Worm (Caenorhabditis elegans) whole organism, young adult: ENCODE results near the gene sto-1.

ENCODE experiments used
- B0035.1 ChIP-seq: sonication (generic microtip); optimal IDR thresholded peaks from 2 replicates; lab custom pipeline; 2016; ENCODE audit warnings: missing genetic modification characterization, mild to moderate bottlenecking, missing compliant biosample characterization, missing genotype, missing genetic modification reagents
- D2030.7 ChIP-seq: fragments of 200-800 bp; sonication (Bioruptor generic); IDR thresholded peaks from 2 replicates; pipeline ENCODE4 v1.3.6; 2022; ENCODE audit warnings: missing genetic modification reagents, missing genetic modification characterization, missing compliant biosample characterization
- F22D6.2 ChIP-seq: sonication (generic microtip); optimal IDR thresholded peaks from 2 replicates; lab custom pipeline; 2016; ENCODE audit warnings: mild to moderate bottlenecking, missing genetic modification characterization, missing compliant biosample characterization
- F33H1.4 ChIP-seq: fragments of 200-800 bp; sonication (Bioruptor generic); IDR thresholded peaks from 2 replicates; pipeline ENCODE4 v1.3.6; 2022; ENCODE audit warnings: missing genetic modification reagents, missing genetic modification characterization, missing compliant biosample characterization
- Y56A3A.18 ChIP-seq: fragments of 200-800 bp; sonication (Bioruptor generic); IDR thresholded peaks from 2 replicates; pipeline ENCODE4 v1.3.6; 2022; ENCODE audit warnings: missing genetic modification reagents, missing genetic modification characterization, missing compliant biosample characterization
- Y95B8A.8 ChIP-seq: fragments of 200-800 bp; sonication (Bioruptor generic); IDR thresholded peaks from 2 replicates; pipeline ENCODE4 v1.3.6; 2022; ENCODE audit warnings: missing genetic modification reagents, missing genetic modification characterization, missing compliant biosample characterization
- athp-1 ChIP-seq: sonication (generic microtip); optimal IDR thresholded peaks from 2 replicates; lab custom pipeline; 2017; ENCODE audit warnings: mild to moderate bottlenecking, missing genetic modification characterization, missing compliant biosample characterization
- cebp-1 ChIP-seq, 2 experiments: fragments of 200-800 bp in 1 of 2; sonication (Bioruptor generic) in 1 of 2; sonication (generic microtip) in 1 of 2; IDR thresholded peaks in 1 of 2; optimal IDR thresholded peaks in 1 of 2; 2 replicates each; pipeline versions ENCODE4 v1.3.6 to Lab custom; 2017 to 2022; ENCODE audit warnings: missing compliant biosample characterization in 2 of 2, missing genetic modification characterization in 2 of 2, mild to moderate bottlenecking in 1 of 2, missing genetic modification reagents in 1 of 2, moderate library complexity in 1 of 2
- ceh-58 ChIP-seq: fragments of 200-800 bp; sonication (Bioruptor generic); IDR thresholded peaks from 2 replicates; pipeline ENCODE4 v1.3.6; 2022; ENCODE audit warnings: missing genetic modification characterization, missing compliant biosample characterization
- dpff-1 ChIP-seq: sonication (generic microtip); optimal IDR thresholded peaks from 2 replicates; lab custom pipeline; 2017; ENCODE audit warnings: mild to moderate bottlenecking, missing genetic modification characterization, missing compliant biosample characterization
- efl-1 ChIP-seq: fragments of 150-350 bp; optimal IDR thresholded peaks from 2 replicates; lab custom pipeline; 2014; ENCODE audit warnings: missing biosample characterization, missing genetic modification reagents, missing genetic modification characterization
- ets-4 ChIP-seq: fragments of 200-800 bp; sonication (Bioruptor generic); optimal IDR thresholded peaks from 2 replicates; lab custom pipeline; 2018; ENCODE audit warnings: mild to moderate bottlenecking, missing genetic modification characterization, missing compliant biosample characterization
- him-1 ChIP-seq: sonication (generic microtip); optimal IDR thresholded peaks from 2 replicates; lab custom pipeline; 2016; ENCODE audit warnings: missing genotype, missing genetic modification reagents, missing genetic modification characterization, missing compliant biosample characterization
- let-526 ChIP-seq: fragments of 200-800 bp; sonication (Bioruptor generic); IDR thresholded peaks from 2 replicates; pipeline ENCODE4 v1.3.6; 2022; ENCODE audit warnings: missing genetic modification reagents, missing genetic modification characterization, missing compliant biosample characterization
- let-607 ChIP-seq, 2 experiments: fragments of 200-800 bp in 1 of 2; sonication (Bioruptor generic) in 1 of 2; sonication (generic microtip) in 1 of 2; optimal IDR thresholded peaks; 2 replicates each; lab custom pipeline; 2016 to 2018; ENCODE audit warnings: mild to moderate bottlenecking in 2 of 2, missing compliant biosample characterization in 2 of 2, missing genetic modification characterization in 2 of 2, moderate library complexity in 2 of 2, missing genotype in 1 of 2
- madf-10 ChIP-seq: sonication (generic microtip); optimal IDR thresholded peaks from 2 replicates; lab custom pipeline; 2016; ENCODE audit warnings: mild to moderate bottlenecking, missing genetic modification characterization, missing compliant biosample characterization
- mel-28 ChIP-seq: sonication (generic microtip); optimal IDR thresholded peaks from 2 replicates; lab custom pipeline; 2016; ENCODE audit warnings: borderline replicate concordance, mild to moderate bottlenecking, missing genetic modification characterization, missing compliant biosample characterization
- mxl-1 ChIP-seq: sonication (generic microtip); optimal IDR thresholded peaks from 2 replicates; lab custom pipeline; 2016; ENCODE audit warnings: missing genetic modification characterization, missing compliant biosample characterization
- nfya-2 ChIP-seq: fragments of 200-800 bp; sonication (Bioruptor generic); IDR thresholded peaks from 2 replicates; pipeline ENCODE4 v1.3.6; 2022; ENCODE audit warnings: missing genetic modification reagents, missing genetic modification characterization, missing compliant biosample characterization
- nhr-27 ChIP-seq: fragments of 200-800 bp; sonication (Bioruptor generic); optimal IDR thresholded peaks from 2 replicates; lab custom pipeline; 2018; ENCODE audit warnings: mild to moderate bottlenecking, missing genetic modification characterization, moderate library complexity, missing compliant biosample characterization
- nhr-80 ChIP-seq: sonication (generic microtip); optimal IDR thresholded peaks from 2 replicates; lab custom pipeline; 2016; ENCODE audit warnings: missing genetic modification characterization, missing compliant biosample characterization
- pbrm-1 ChIP-seq: fragments of 200-800 bp; sonication (Bioruptor generic); IDR thresholded peaks from 2 replicates; pipeline ENCODE4 v1.3.6; 2022; ENCODE audit warnings: missing genetic modification reagents, missing genetic modification characterization, missing compliant biosample characterization
- pha-4 ChIP-seq: fragments of 150-350 bp; sonication (generic microtip); optimal IDR thresholded peaks from 2 replicates; lab custom pipeline; 2014; ENCODE audit warnings: missing biosample characterization, missing genetic modification reagents, missing genetic modification characterization
- rpc-1 ChIP-seq, 2 experiments: fragments of 150-350 bp in 1 of 2; sonication (generic microtip) in 1 of 2; optimal IDR thresholded peaks; 2 replicates each; lab custom pipeline; 2014 to 2018; ENCODE audit warnings: missing biosample characterization in 1 of 2, missing genetic modification characterization in 1 of 2, missing genetic modification reagents in 1 of 2, missing genotype in 1 of 2
- tbx-9 ChIP-seq: sonication (generic microtip); optimal IDR thresholded peaks from 2 replicates; lab custom pipeline; 2016; ENCODE audit warnings: borderline replicate concordance, missing genetic modification characterization, inconsistent platforms, missing compliant biosample characterization
- xnd-1 ChIP-seq: sonication (generic microtip); optimal IDR thresholded peaks from 2 replicates; lab custom pipeline; 2016; ENCODE audit warnings: missing genotype, missing genetic modification reagents, missing genetic modification characterization, missing compliant biosample characterization
- zfh-2 ChIP-seq: fragments of 200-800 bp; sonication (Bioruptor generic); conservative IDR thresholded peaks from 2 replicates; pipeline ENCODE4 v1.3.6; 2022; ENCODE audit warnings: missing genetic modification reagents, missing genetic modification characterization, missing compliant biosample characterization
- ztf-25 ChIP-seq: fragments of 200-800 bp; sonication (Bioruptor generic); IDR thresholded peaks from 2 replicates; pipeline ENCODE4 v1.3.6; 2022; ENCODE audit warnings: missing genetic modification reagents, missing genetic modification characterization, missing compliant biosample characterization
- ztf-28 ChIP-seq: fragments of 200-800 bp; sonication (Bioruptor generic); IDR thresholded peaks from 2 replicates; pipeline ENCODE4 v1.3.6; 2022; ENCODE audit warnings: missing genetic modification reagents, missing genetic modification characterization, missing compliant biosample characterization
- ztf-6 ChIP-seq: fragments of 200-800 bp; sonication (Bioruptor generic); IDR thresholded peaks from 2 replicates; pipeline ENCODE4 v1.3.6; 2022; ENCODE audit warnings: missing genetic modification reagents, missing genetic modification characterization, missing compliant biosample characterization

sto-1 gene

DNA sequence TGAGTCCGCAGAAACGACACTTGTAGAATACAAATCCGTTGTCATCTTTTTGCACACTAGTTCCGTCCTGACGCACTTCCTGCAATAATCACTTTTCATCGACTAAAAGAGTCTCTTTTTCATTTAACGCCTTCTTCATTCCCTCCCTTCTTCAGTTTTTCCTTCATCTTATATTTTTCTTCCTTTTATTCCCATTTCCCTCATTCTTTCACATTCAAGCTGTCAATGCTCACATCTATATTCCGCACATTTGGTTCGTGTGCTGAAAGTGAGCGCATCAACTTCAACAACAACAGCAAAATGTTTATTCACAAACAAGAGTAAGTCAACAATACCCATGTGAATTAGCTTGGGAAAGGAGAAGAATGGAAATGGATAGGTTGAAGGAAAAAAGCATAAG, 9.4 kb downstream of the sto-1 start, which contains the start of gene pcyt-1:
TSS of gene pcyt-1 (plus strand) at position 301 of the 400 bp plus-strand sequence.
- no peak for TF ChIP-seq him-1
- TF ChIP-seq nhr-27 (tag; lab: Kevin White, UChicago) = no peak
- no peak for TF ChIP-seq B0035.1 (tag; lab: Kevin White, UChicago)
- no peak for TF ChIP-seq Y56A3A.18 (GFP tag; lab: Robert Waterston, UW)
- TF ChIP-seq tbx-9 (tag; lab: Kevin White, UChicago) = no peak
- TF ChIP-seq ceh-58 (GFP tag; lab: Robert Waterston, UW) = no peak
- no peak for TF ChIP-seq dpff-1
- TF ChIP-seq xnd-1 (tag; lab: Kevin White, UChicago) = no peak
- TF ChIP-seq ztf-28 (GFP tag; lab: Robert Waterston, UW) = no peak
- no peak for TF ChIP-seq efl-1 (GFP tag; lab: Kevin White, UChicago)
- TF ChIP-seq mxl-1 (tag; lab: Kevin White, UChicago) = no peak
- no peak for TF ChIP-seq ets-4
- TF ChIP-seq ztf-25 (GFP tag; lab: Robert Waterston, UW) = no peak
- TF ChIP-seq nfya-2 (GFP tag; lab: Robert Waterston, UW) = no peak
- no peak for TF ChIP-seq Y95B8A.8 (GFP tag; lab: Robert Waterston, UW)
- TF ChIP-seq pbrm-1 (GFP tag; lab: Robert Waterston, UW) = no peak
- TF ChIP-seq F33H1.4 (GFP tag; lab: Robert Waterston, UW) = no peak

DNA sequence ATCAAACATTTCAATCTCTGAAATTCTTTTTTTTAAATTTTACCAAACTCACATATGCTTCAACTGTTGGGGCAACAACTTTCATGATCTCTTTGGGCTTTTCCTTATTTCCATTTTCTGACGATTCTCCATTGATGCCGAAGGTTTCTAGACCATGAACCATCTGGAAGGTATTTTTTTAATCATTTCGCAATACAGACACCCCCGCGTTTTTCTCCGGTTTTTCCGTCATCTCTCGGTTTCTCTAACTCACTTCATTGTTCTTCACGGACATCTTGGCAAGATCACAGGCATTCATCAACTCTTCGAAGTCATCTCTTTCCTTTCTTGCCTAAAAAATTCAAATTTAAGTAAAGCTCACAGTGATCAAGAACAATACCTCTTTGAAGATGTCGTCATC, 10.5 kb downstream of the sto-1 start:
- TF ChIP-seq ztf-6 (no peak), cebp-1 (GFP tag; IDR thresholded peaks at IDR 0.05; lab: Robert Waterston, UW) (no peak), cebp-1 (tag; optimal IDR thresholded peaks at IDR 0.05; lab: Kevin White, UChicago) (peak; percentile 75)

DNA sequence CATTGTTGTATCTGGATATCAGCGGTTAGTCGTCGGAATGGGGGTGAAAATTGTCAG, 10.8 kb downstream of the sto-1 start, which contains the start of the genes unc-98 and F08C6.18:
TSS of gene unc-98 (minus strand) at position 48 of the 57 bp plus-strand sequence.
TSS of gene F08C6.18 (minus strand) at position 57 of the 57 bp plus-strand sequence.
- TF ChIP-seq rpc-1 (optimal IDR thresholded peaks at IDR 0.05; lab: Kevin White, UChicago) = no peak
- TF ChIP-seq rpc-1 (tag; optimal IDR thresholded peaks at IDR 0.05; lab: Kevin White, UChicago) = no peak
- no peak for TF ChIP-seq athp-1
- TF ChIP-seq mel-28 (tag; lab: Kevin White, UChicago) = no peak
- TF ChIP-seq pbrm-1 (GFP tag; lab: Robert Waterston, UW) = no peak
- no peak for TF ChIP-seq F22D6.2 (tag; lab: Kevin White, UChicago)
- no peak for TF ChIP-seq let-526 (GFP tag; lab: Robert Waterston, UW)
- TF ChIP-seq ztf-25 (GFP tag; lab: Robert Waterston, UW) = no peak
- no peak for TF ChIP-seq pha-4 (tag; lab: Kevin White, UChicago)

DNA sequence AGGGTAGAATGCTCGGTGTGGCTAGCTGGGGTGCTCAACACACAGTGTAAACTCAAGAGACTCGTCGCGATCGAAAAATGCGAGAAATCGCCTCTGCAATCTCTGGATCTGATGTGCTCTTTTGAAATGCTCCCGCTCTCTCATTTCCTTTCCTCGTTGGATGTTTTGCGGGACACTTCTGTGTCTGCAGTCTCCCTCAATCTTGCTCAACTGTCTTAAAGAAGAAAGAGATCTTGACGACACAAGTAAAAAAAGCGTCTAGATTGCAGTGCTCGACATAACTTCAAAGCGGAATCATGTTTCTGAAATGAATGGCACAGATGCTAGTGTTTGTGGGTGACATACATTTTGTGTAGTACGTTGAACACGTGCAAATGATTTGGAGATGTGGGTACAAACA, 11.0 kb downstream of the sto-1 start:
- TF ChIP-seq madf-10 = no peak
- no peak for TF ChIP-seq D2030.7 (GFP tag; lab: Robert Waterston, UW)
- peak; percentile 49; the same call in 1 of the 2 replicates for TF ChIP-seq zfh-2

DNA sequence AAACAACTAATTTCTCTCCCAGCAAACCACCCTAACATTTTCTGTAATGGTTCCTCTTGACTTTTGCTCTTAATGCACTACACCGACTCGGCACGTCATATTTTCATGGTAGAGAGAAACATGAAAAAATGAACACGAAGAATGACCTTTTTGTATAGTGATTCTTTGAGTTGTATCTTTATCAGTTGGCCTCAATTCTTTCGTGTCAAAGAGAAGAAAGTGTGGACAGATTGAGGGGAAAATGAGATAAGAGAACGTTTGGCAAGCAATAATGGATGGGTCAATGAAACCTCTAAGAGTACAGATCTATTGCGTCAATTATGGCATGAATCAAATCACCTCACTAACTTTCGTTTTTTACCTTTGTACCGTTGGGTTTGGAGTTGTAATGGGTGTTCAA, 13.3 kb downstream of the sto-1 start:
- no peak for TF ChIP-seq cebp-1 (GFP tag; IDR thresholded peaks at IDR 0.05; lab: Robert Waterston, UW)
- TF ChIP-seq cebp-1 (tag; optimal IDR thresholded peaks at IDR 0.05; lab: Kevin White, UChicago) = peak; percentile 22
- TF ChIP-seq ets-4 = peak; percentile 24
- TF ChIP-seq let-607 (tag; optimal IDR thresholded peaks at IDR 0.05; lab: Kevin White, UChicago) = peak in 1 of 2 experiments; percentile 23
- TF ChIP-seq nhr-80 (tag; lab: Kevin White, UChicago) = peak; percentile 94
- TF ChIP-seq rpc-1 (optimal IDR thresholded peaks at IDR 0.05; lab: Kevin White, UChicago) = no peak
- TF ChIP-seq rpc-1 (tag; optimal IDR thresholded peaks at IDR 0.05; lab: Kevin White, UChicago) = no peak
- TF ChIP-seq, all 124 proteins: peak for 4
